Worm (Caenorhabditis elegans) whole organism, midembryonic: Measurements from ENCODE around the gene nstp-7.

Experiments
- flt-1 ChIP-seq: fragments of 200-800 bp; sonication (Bioruptor generic); IDR thresholded peaks from 2 replicates; pipeline ENCODE4 v1.3.6; 2022; ENCODE audit warnings: missing genetic modification characterization, missing compliant biosample characterization
- tab-1 ChIP-seq: fragments of 200-800 bp; sonication (Bioruptor generic); IDR thresholded peaks from 2 replicates; pipeline ENCODE4 v1.3.6; 2022; ENCODE audit warnings: missing genetic modification characterization, missing compliant biosample characterization
- ztf-23 ChIP-seq: fragments of 200-800 bp; sonication (Bioruptor generic); IDR thresholded peaks from 2 replicates; pipeline ENCODE4 v1.3.6; 2022; ENCODE audit warnings: missing genetic modification reagents, missing genetic modification characterization, missing compliant biosample characterization

DNA sequence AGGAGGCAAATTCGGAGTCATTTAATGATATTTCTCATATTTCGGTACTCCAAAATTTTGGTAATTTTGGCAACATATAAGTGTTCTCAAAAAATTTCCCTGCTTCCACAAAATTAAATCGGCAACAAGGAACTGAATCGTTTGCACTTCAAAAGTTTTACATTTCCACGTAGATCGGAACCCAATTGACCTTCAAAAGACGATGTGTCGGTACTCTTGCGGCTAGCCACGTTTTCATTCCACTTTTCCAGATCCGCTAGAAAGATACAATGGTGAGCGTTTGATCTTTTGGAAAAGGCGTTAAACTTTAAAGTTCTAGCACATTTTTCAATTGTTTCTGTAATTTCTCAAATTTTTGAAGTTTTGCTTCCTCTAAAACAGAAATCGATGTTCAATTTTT is 15.2 kb downstream of the nstp-7 start:
- no peak for TF ChIP-seq tab-1 (GFP tag; lab: Robert Waterston, UW)
- no peak for TF ChIP-seq ztf-23
- no peak for TF ChIP-seq flt-1
